Worm (Caenorhabditis elegans): ENCODE results near the gene F53F4.12.

Gene F53F4.12

ce11 chrV:13636411-13636810, 10.6 kb downstream of the F53F4.12 start:
- TF ChIP-seq nfya-1 (tag; optimal IDR thresholded peaks at IDR 0.05; ENCODE audit: insufficient read depth) = no peak
- TF ChIP-seq pha-4 (tag; optimal IDR thresholded peaks at IDR 0.05) = no peak
- peak; percentile 21 for TF ChIP-seq nhr-23 (tag; optimal IDR thresholded peaks at IDR 0.05)
- no peak for TF ChIP-seq pqm-1 (tag; optimal IDR thresholded peaks at IDR 0.05)
- no peak for TF ChIP-seq nhr-237 (tag; optimal IDR thresholded peaks at IDR 0.05)
- TF ChIP-seq nhr-25 (tag; optimal IDR thresholded peaks at IDR 0.05) = no peak
- no peak for TF ChIP-seq mml-1 (tag; optimal IDR thresholded peaks at IDR 0.05)
- TF ChIP-seq skn-1 (tag; optimal IDR thresholded peaks at IDR 0.05) = no peak
- no peak for TF ChIP-seq unc-62 (GFP tag; optimal IDR thresholded peaks at IDR 0.05)
- TF ChIP-seq elt-1 (tag; optimal IDR thresholded peaks at IDR 0.05) = peak; percentile 8
- TF ChIP-seq nhr-43 (tag; optimal IDR thresholded peaks at IDR 0.05; ENCODE audit: poor library complexity, severe bottlenecking) = no peak
- no peak for TF ChIP-seq fkh-2 (tag; optimal IDR thresholded peaks at IDR 0.05)
- TF ChIP-seq ztf-4 (tag; optimal IDR thresholded peaks at IDR 0.05) = no peak
- TF ChIP-seq nhr-12 (tag; optimal IDR thresholded peaks at IDR 0.05) = no peak
- TF ChIP-seq lsy-12 (tag; optimal IDR thresholded peaks at IDR 0.05) = no peak
- no peak for TF ChIP-seq hmg-11 (tag; optimal IDR thresholded peaks at IDR 0.05)

DNA sequence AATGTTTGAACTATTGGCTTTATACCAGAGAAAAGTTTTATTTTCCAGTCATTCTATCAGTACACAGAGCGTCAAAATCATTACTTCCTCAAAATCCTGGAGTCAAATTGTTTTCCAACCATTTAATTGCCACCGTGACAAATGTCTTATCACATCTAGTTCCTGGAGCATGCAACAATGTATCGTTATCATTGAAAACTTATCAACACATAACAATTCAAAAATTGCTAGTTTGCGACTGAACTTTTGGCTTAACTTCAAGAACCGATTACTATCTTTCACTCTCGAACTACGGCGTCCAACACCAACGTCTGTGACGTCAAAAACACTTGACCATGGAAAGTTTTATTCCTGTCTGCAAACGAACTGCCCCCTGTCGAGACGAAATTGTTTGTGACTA, 12.2 kb downstream of the F53F4.12 start:
- TF ChIP-seq nhr-11 (tag; optimal IDR thresholded peaks at IDR 0.05) (no peak), egl-5 (tag; optimal IDR thresholded peaks at IDR 0.05) (no peak), ceh-9 (tag; optimal IDR thresholded peaks at IDR 0.05) (no peak), unc-39 (tag; optimal IDR thresholded peaks at IDR 0.05) (no peak), lin-15B (tag; optimal IDR thresholded peaks at IDR 0.05) (no peak), unc-62 (GFP tag; optimal IDR thresholded peaks at IDR 0.05) (no peak), ceh-28 (tag; optimal IDR thresholded peaks at IDR 0.05) (no peak), ztf-11 (tag; optimal IDR thresholded peaks at IDR 0.05) (no peak), eor-1 (tag; optimal IDR thresholded peaks at IDR 0.05) (no peak), nhr-12 (tag; optimal IDR thresholded peaks at IDR 0.05) (no peak), nfya-1 (tag; optimal IDR thresholded peaks at IDR 0.05; ENCODE audit: insufficient read depth) (no peak), ZK546.5 (tag; optimal IDR thresholded peaks at IDR 0.05) (no peak), jun-1 (tag; optimal IDR thresholded peaks at IDR 0.05) (peak; percentile 22), snpc-4 (tag; optimal IDR thresholded peaks at IDR 0.05) (no peak), elt-2 (tag; optimal IDR thresholded peaks at IDR 0.05) (peak; percentile 89), sea-2 (GFP tag; optimal IDR thresholded peaks at IDR 0.05) (no peak), tbx-2 (tag; optimal IDR thresholded peaks at IDR 0.05) (no peak), pha-4 (tag; optimal IDR thresholded peaks at IDR 0.05) (peak; percentile 3), nhr-28 (tag; optimal IDR thresholded peaks at IDR 0.05) (no peak), ztf-4 (tag; optimal IDR thresholded peaks at IDR 0.05) (no peak), nhr-67 (tag; optimal IDR thresholded peaks at IDR 0.05) (no peak), pqm-1 (tag; optimal IDR thresholded peaks at IDR 0.05) (no peak), nhr-237 (tag; optimal IDR thresholded peaks at IDR 0.05) (no peak)

ce11 chrV:13645848-13646578, 20.2 kb downstream of the F53F4.12 start:
- no peak for TF ChIP-seq tbx-2 (tag; optimal IDR thresholded peaks at IDR 0.05)
- no peak for TF ChIP-seq elt-2 (tag; optimal IDR thresholded peaks at IDR 0.05)
- no peak for TF ChIP-seq unc-39 (tag; optimal IDR thresholded peaks at IDR 0.05)
- TF ChIP-seq nhr-77 (tag; optimal IDR thresholded peaks at IDR 0.05) = no peak
- no peak for TF ChIP-seq fos-1 (tag; optimal IDR thresholded peaks at IDR 0.05)
- no peak for TF ChIP-seq skn-1 (tag; optimal IDR thresholded peaks at IDR 0.05)
- no peak for TF ChIP-seq ceh-82 (tag; optimal IDR thresholded peaks at IDR 0.05)
- no peak for TF ChIP-seq nhr-28 (tag; optimal IDR thresholded peaks at IDR 0.05)
- no peak for TF ChIP-seq ZK546.5 (tag; optimal IDR thresholded peaks at IDR 0.05)

DNA sequence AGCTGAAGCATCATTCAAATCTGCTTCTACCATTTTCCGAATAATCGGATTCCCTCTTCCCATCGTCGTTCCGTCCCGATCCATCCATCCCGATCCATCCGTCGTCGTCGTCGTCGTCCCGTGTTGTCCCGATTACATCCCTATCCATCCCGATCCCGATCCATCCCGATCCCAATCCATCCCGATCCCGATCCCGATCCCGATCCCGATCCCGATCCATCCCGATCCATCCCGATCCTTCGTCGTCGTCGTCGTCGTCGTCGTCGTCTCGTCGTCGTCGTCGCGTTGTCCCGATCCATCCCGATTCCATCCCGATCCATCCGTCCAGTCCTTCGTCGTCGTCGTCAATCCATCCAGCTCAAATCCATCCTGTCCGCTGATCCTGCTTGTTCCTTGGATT, 21.3 kb downstream of the F53F4.12 start:
- no peak for TF ChIP-seq mml-1 (tag; optimal IDR thresholded peaks at IDR 0.05)
- TF ChIP-seq pha-4 (tag; optimal IDR thresholded peaks at IDR 0.05) = no peak
- TF ChIP-seq nhr-237 (tag; optimal IDR thresholded peaks at IDR 0.05) = no peak
- no peak for TF ChIP-seq ama-1 (optimal IDR thresholded peaks at IDR 0.05)
- no peak for TF ChIP-seq mdl-1 (tag; optimal IDR thresholded peaks at IDR 0.05)
- no peak for TF ChIP-seq nhr-43 (tag; optimal IDR thresholded peaks at IDR 0.05; ENCODE audit: poor library complexity, severe bottlenecking)
- TF ChIP-seq elt-3 (tag; optimal IDR thresholded peaks at IDR 0.05) = no peak
- no peak for TF ChIP-seq eor-1 (tag; optimal IDR thresholded peaks at IDR 0.05)
- no peak for TF ChIP-seq ceh-16 (tag; optimal IDR thresholded peaks at IDR 0.05)
- TF ChIP-seq ZK546.5 (tag; optimal IDR thresholded peaks at IDR 0.05) = no peak
- no peak for TF ChIP-seq skn-1 (tag; optimal IDR thresholded peaks at IDR 0.05)
- no peak for TF ChIP-seq nhr-25 (tag; optimal IDR thresholded peaks at IDR 0.05)
- no peak for TF ChIP-seq elt-2 (tag; optimal IDR thresholded peaks at IDR 0.05)
- no peak for TF ChIP-seq zag-1 (tag; optimal IDR thresholded peaks at IDR 0.05)
- no peak for TF ChIP-seq lin-39 (tag; optimal IDR thresholded peaks at IDR 0.05)

Data from whole organism, L3 larva.